Worm (Caenorhabditis elegans): ENCODE data around the gene des-2.

ce11 chrV:11407251-11407650 lies 14.3 kb downstream of the des-2 start, which contains the start of gene K03B8.6:
- TF ChIP-seq W03F9.2 (tag; optimal IDR thresholded peaks at IDR 0.05): no peak
- TF ChIP-seq him-1 (tag; optimal IDR thresholded peaks at IDR 0.05): no peak
